Fruit fly (Drosophila melanogaster) whole organism, embryonic: ENCODE results near the gene Son.

Experiments used
- C15 ChIP-seq: fragments of 200-800 bp; sonication (Bioruptor generic); IDR thresholded peaks from 3 replicates; pipeline ENCODE4 v1.3.6; 2022; ENCODE audit warnings: missing biosample characterization, missing genetic modification characterization
- CG11093 ChIP-seq: fragments of 200-800 bp; sonication (Bioruptor generic); IDR thresholded peaks from 3 replicates; pipeline ENCODE4 v1.3.6; 2022; ENCODE audit warnings: missing biosample characterization, missing genetic modification characterization
- CG12744 ChIP-seq: fragments of 200-800 bp; sonication (Bioruptor generic); optimal IDR thresholded peaks from 2 replicates; lab custom pipeline; 2016; ENCODE audit warnings: missing biosample characterization, missing genetic modification characterization
- CG13624 ChIP-seq: fragments of 200-800 bp; sonication (Bioruptor generic); optimal IDR thresholded peaks from 2 replicates; lab custom pipeline; 2016; ENCODE audit warnings: missing biosample characterization, missing genetic modification characterization
- CG14014 ChIP-seq: fragments of 200-800 bp; sonication (Bioruptor generic); IDR thresholded peaks from 2 replicates; pipeline ENCODE4 v1.3.6; 2022; ENCODE audit warnings: missing biosample characterization, missing genetic modification characterization
- CG14860 ChIP-seq: fragments of 200-800 bp; sonication (Bioruptor generic); IDR thresholded peaks from 3 replicates; pipeline ENCODE4 v1.3.6; 2022; ENCODE audit warnings: missing biosample characterization, missing genetic modification characterization; ENCODE audit not compliant: partially characterized antibody
- CG1529 ChIP-seq: fragments of 200-800 bp; sonication (Bioruptor generic); optimal IDR thresholded peaks from 3 replicates; lab custom pipeline; 2018; ENCODE audit warnings: missing biosample characterization, missing genetic modification characterization
- CG17385 ChIP-seq: fragments of 200-800 bp; sonication (Bioruptor generic); optimal IDR thresholded peaks from 3 replicates; lab custom pipeline; 2018; ENCODE audit warnings: missing biosample characterization, mild to moderate bottlenecking, missing genetic modification characterization
- CG34224 ChIP-seq: fragments of 200-800 bp; sonication (Bioruptor generic); IDR thresholded peaks from 3 replicates; pipeline ENCODE4 v1.3.6; 2022; ENCODE audit warnings: missing biosample characterization, missing genetic modification characterization; ENCODE audit not compliant: partially characterized antibody
- CG43689 ChIP-seq: fragments of 200-800 bp; sonication (Bioruptor generic); IDR thresholded peaks from 2 replicates; pipeline ENCODE4 v1.3.6; 2022; ENCODE audit warnings: missing biosample characterization, missing genetic modification characterization
- CG4854 ChIP-seq: fragments of 200-800 bp; sonication (Bioruptor generic); optimal IDR thresholded peaks from 2 replicates; lab custom pipeline; 2016; ENCODE audit warnings: missing biosample characterization, missing genetic modification characterization, inconsistent platforms
- CG6854 ChIP-seq: fragments of 200-800 bp; sonication (Bioruptor generic); optimal IDR thresholded peaks from 3 replicates; lab custom pipeline; 2017; ENCODE audit warnings: missing biosample characterization, mild to moderate bottlenecking, missing genetic modification characterization
- CG8281 ChIP-seq: fragments of 200-800 bp; sonication (Bioruptor generic); optimal IDR thresholded peaks from 2 replicates; lab custom pipeline; 2018; ENCODE audit warnings: missing biosample characterization, mild to moderate bottlenecking, missing genetic modification characterization, moderate library complexity
- D ChIP-seq, 2 experiments: fragments of 200-800 bp in 1 of 2; fragments of >200 bp in 1 of 2; sonication (Bioruptor generic) in 1 of 2; optimal IDR thresholded peaks; 2 replicates in 1 of 2; 3 replicates in 1 of 2; lab custom pipeline; 2017; ENCODE audit warnings: mild to moderate bottlenecking in 1 of 2, missing biosample characterization in 1 of 2, missing genetic modification characterization in 1 of 2, missing genetic modification reagents in 1 of 2
- Dp ChIP-seq: fragments of 200-800 bp; sonication (Bioruptor generic); optimal IDR thresholded peaks from 2 replicates; lab custom pipeline; 2018; ENCODE audit warnings: missing biosample characterization, mild to moderate bottlenecking, missing genetic modification characterization, moderate library complexity
- E2f1 ChIP-seq: fragments of 200-800 bp; sonication (Bioruptor generic); IDR thresholded peaks from 2 replicates; pipeline ENCODE4 v1.3.6; 2022; ENCODE audit warnings: missing biosample characterization, missing genetic modification characterization
- Gug ChIP-seq: fragments of 200-800 bp; sonication (Bioruptor generic); IDR thresholded peaks from 4 replicates; pipeline ENCODE4 v1.3.6; 2022; ENCODE audit warnings: missing biosample characterization, missing genetic modification characterization
- HLHmδ ChIP-seq: fragments of 200-800 bp; sonication (Bioruptor generic); optimal IDR thresholded peaks from 2 replicates; lab custom pipeline; 2018; ENCODE audit warnings: missing biosample characterization, mild to moderate bottlenecking, missing genetic modification characterization, moderate library complexity
- Hey ChIP-seq: fragments of 200-800 bp; sonication (Bioruptor generic); optimal IDR thresholded peaks from 3 replicates; lab custom pipeline; 2018; ENCODE audit warnings: missing biosample characterization, mild to moderate bottlenecking, missing genetic modification characterization
- Hr39 ChIP-seq: fragments of >200 bp; optimal IDR thresholded peaks from 2 replicates; lab custom pipeline; 2017
- Hr51 ChIP-seq, 2 experiments: fragments of 200-800 bp; sonication (Bioruptor generic); optimal IDR thresholded peaks; 2 replicates in 1 of 2; 3 replicates in 1 of 2; lab custom pipeline; 2016 to 2018; ENCODE audit warnings: missing biosample characterization in 2 of 2, missing genetic modification characterization in 2 of 2, mild to moderate bottlenecking in 1 of 2, moderate library complexity in 1 of 2
- MBD-R2 ChIP-seq: fragments of 200-800 bp; sonication (Bioruptor generic); IDR thresholded peaks from 2 replicates; pipeline ENCODE4 v1.3.6; 2022; ENCODE audit warnings: missing biosample characterization, missing genetic modification characterization
- MTF-1 ChIP-seq: fragments of 200-800 bp; sonication (Bioruptor generic); optimal IDR thresholded peaks from 2 replicates; lab custom pipeline; 2018; ENCODE audit warnings: missing biosample characterization, mild to moderate bottlenecking, missing genetic modification characterization, borderline replicate concordance
- Mrtf ChIP-seq: fragments of 200-800 bp; sonication (Bioruptor generic); IDR thresholded peaks from 3 replicates; pipeline ENCODE4 v1.3.6; 2022; ENCODE audit warnings: missing biosample characterization, missing genetic modification characterization
- Spps ChIP-seq: fragments of 200-800 bp; sonication (Bioruptor generic); optimal IDR thresholded peaks from 2 replicates; lab custom pipeline; 2018; ENCODE audit warnings: missing biosample characterization, mild to moderate bottlenecking, missing genetic modification characterization
- bowl ChIP-seq: fragments of 200-800 bp; sonication (Bioruptor generic); IDR thresholded peaks from 2 replicates; pipeline ENCODE4 v1.3.6; 2022; ENCODE audit warnings: missing biosample characterization, missing genetic modification characterization
- btn ChIP-seq: fragments of 200-800 bp; sonication (Bioruptor generic); optimal IDR thresholded peaks from 2 replicates; lab custom pipeline; 2016; ENCODE audit warnings: missing biosample characterization, missing genetic modification characterization
- caup ChIP-seq: fragments of 200-800 bp; sonication (Bioruptor generic); optimal IDR thresholded peaks from 3 replicates; lab custom pipeline; 2017; ENCODE audit warnings: missing biosample characterization, mild to moderate bottlenecking, missing genetic modification characterization, moderate library complexity; ENCODE audit not compliant: severe bottlenecking
- chif ChIP-seq, 2 experiments: fragments of 200-800 bp; sonication (Bioruptor generic); optimal IDR thresholded peaks; 3 replicates each; lab custom pipeline; 2016; ENCODE audit warnings: missing biosample characterization in 2 of 2, missing genetic modification characterization in 2 of 2
- crp ChIP-seq, 2 experiments: fragments of 200-800 bp; sonication (Bioruptor generic); optimal IDR thresholded peaks; 2 replicates in 1 of 2; 3 replicates in 1 of 2; lab custom pipeline; 2017; ENCODE audit warnings: missing biosample characterization in 2 of 2, missing genetic modification characterization in 2 of 2, mild to moderate bottlenecking in 1 of 2, moderate library complexity in 1 of 2
- cwo ChIP-seq: fragments of 200-800 bp; sonication (Bioruptor generic); optimal IDR thresholded peaks from 3 replicates; lab custom pipeline; 2017; ENCODE audit warnings: missing biosample characterization, missing genetic modification characterization, mild to moderate bottlenecking, moderate library complexity, missing genetic modification reagents
- dmrt11E ChIP-seq: fragments of 200-800 bp; sonication (Bioruptor generic); optimal IDR thresholded peaks from 3 replicates; lab custom pipeline; 2018; ENCODE audit warnings: missing biosample characterization, mild to moderate bottlenecking, missing genetic modification characterization, moderate library complexity
- ems ChIP-seq: fragments of 200-800 bp; sonication (Bioruptor generic); optimal IDR thresholded peaks from 3 replicates; lab custom pipeline; 2016; ENCODE audit warnings: missing biosample characterization, missing genetic modification characterization
- en ChIP-seq: fragments of 200-800 bp; sonication (Bioruptor generic); optimal IDR thresholded peaks from 2 replicates; lab custom pipeline; 2016; ENCODE audit warnings: missing biosample characterization, missing genetic modification characterization
- eve ChIP-seq, 2 experiments: fragments of >200 bp; optimal IDR thresholded peaks; 2 replicates each; lab custom pipeline; 2017; ENCODE audit warnings: missing biosample characterization in 2 of 2, missing genetic modification characterization in 2 of 2
- fd64A ChIP-seq: fragments of 200-800 bp; sonication (Bioruptor generic); optimal IDR thresholded peaks from 3 replicates; lab custom pipeline; 2018; ENCODE audit warnings: missing biosample characterization, mild to moderate bottlenecking, missing genetic modification characterization
- jigr1 ChIP-seq: fragments of 200-800 bp; sonication (Bioruptor generic); IDR thresholded peaks from 3 replicates; pipeline ENCODE4 v1.3.6; 2022; ENCODE audit warnings: missing biosample characterization, missing genetic modification characterization
- kah ChIP-seq: fragments of 200-800 bp; sonication (Bioruptor generic); optimal IDR thresholded peaks from 2 replicates; lab custom pipeline; 2018; ENCODE audit warnings: missing biosample characterization, mild to moderate bottlenecking, missing genetic modification characterization
- kni ChIP-seq: fragments of 200-800 bp; sonication (Bioruptor generic); optimal IDR thresholded peaks from 3 replicates; lab custom pipeline; 2017; ENCODE audit warnings: mild to moderate bottlenecking, missing biosample characterization, missing genetic modification reagents, missing genetic modification characterization
- ro ChIP-seq: fragments of 200-800 bp; sonication (Bioruptor generic); IDR thresholded peaks from 2 replicates; pipeline ENCODE4 v1.3.6; 2022; ENCODE audit warnings: missing biosample characterization, missing genetic modification characterization
- run ChIP-seq: fragments of 200-800 bp; sonication (Bioruptor generic); optimal IDR thresholded peaks from 3 replicates; lab custom pipeline; 2018; ENCODE audit warnings: missing biosample characterization, mild to moderate bottlenecking, missing genetic modification characterization
- slou ChIP-seq: fragments of 200-800 bp; sonication (Bioruptor generic); optimal IDR thresholded peaks from 3 replicates; lab custom pipeline; 2016; ENCODE audit warnings: missing biosample characterization, missing genetic modification characterization
- sqz ChIP-seq: fragments of 200-800 bp; sonication (Bioruptor generic); optimal IDR thresholded peaks from 3 replicates; lab custom pipeline; 2018; ENCODE audit warnings: missing biosample characterization, mild to moderate bottlenecking, missing genetic modification characterization
- sr ChIP-seq: fragments of 200-800 bp; sonication (Bioruptor generic); IDR thresholded peaks from 3 replicates; pipeline ENCODE4 v1.3.6; 2022; ENCODE audit warnings: missing biosample characterization, missing genetic modification characterization
- stc ChIP-seq: fragments of 200-800 bp; sonication (Bioruptor generic); IDR thresholded peaks from 2 replicates; pipeline ENCODE4 v1.3.6; 2022; ENCODE audit warnings: missing biosample characterization, missing genetic modification characterization
- sug ChIP-seq: fragments of 200-800 bp; optimal IDR thresholded peaks from 2 replicates; lab custom pipeline; 2019; ENCODE audit warnings: missing biosample characterization, mild to moderate bottlenecking, missing genetic modification characterization, moderate library complexity
- tio ChIP-seq: fragments of 200-800 bp; sonication (Bioruptor generic); optimal IDR thresholded peaks from 2 replicates; lab custom pipeline; 2017; ENCODE audit warnings: missing biosample characterization, missing genetic modification characterization, inconsistent platforms
- twi ChIP-seq: fragments of 200-800 bp; optimal IDR thresholded peaks from 2 replicates; lab custom pipeline; 2019; ENCODE audit warnings: missing biosample characterization, mild to moderate bottlenecking, missing genetic modification characterization, moderate library complexity
- wor ChIP-seq: fragments of 200-800 bp; sonication (Bioruptor generic); IDR thresholded peaks from 2 replicates; pipeline ENCODE4 v1.3.6; 2022; ENCODE audit warnings: missing biosample characterization, missing genetic modification characterization
- yki ChIP-seq: fragments of >200 bp; optimal IDR thresholded peaks from 3 replicates; lab custom pipeline; 2018

The Son gene

dm6 chr3R:9618331-9618730, 40.5 kb downstream of the Son start (continued):
- TF ChIP-seq CG34224 (GFP tag; lab: Robert Waterston, UW) (no peak), ems (peak; percentile 58), CG1529 (GFP tag; lab: Kevin White, UChicago) (peak; percentile 62), chif (GFP tag; optimal IDR thresholded peaks at IDR 0.05; lab: Kevin White, UChicago) (peak; percentile 76 to 85), ro (peak; percentile 74), CG43689 (0 out of 2 replicates have a peak, but pooled peaks have one; percentile 21), yki (lab: Kevin White, UChicago) (no peak), sr (GFP tag; lab: Robert Waterston, UW) (no peak; the same call in 2 of the 3 replicates), sqz (GFP tag; lab: Kevin White, UChicago) (peak; percentile 21), jigr1 (peak; percentile 49; the same call in 1 of the 3 replicates), CG11093 (GFP tag; lab: Robert Waterston, UW) (peak; percentile 52; the same call in 1 of the 3 replicates), CG14860 (GFP tag; lab: Robert Waterston, UW) (no peak), bowl (GFP tag; lab: Robert Waterston, UW) (peak; percentile 65), sug (no peak), twi (tag; lab: Kevin White, UChicago) (peak; percentile 17), Hr39 (lab: Kevin White, UChicago) (no peak), CG13624 (GFP tag; lab: Kevin White, UChicago) (peak; percentile 58), fd64A (peak; percentile 60), slou (GFP tag; lab: Kevin White, UChicago) (peak; percentile 10), CG17385 (GFP tag; lab: Kevin White, UChicago) (peak; percentile 70), Spps (tag; lab: Kevin White, UChicago) (peak; percentile 18), CG6854 (no peak), CG8281 (tag; lab: Kevin White, UChicago) (peak; percentile 28), eve (GFP tag; optimal IDR thresholded peaks at IDR 0.05; lab: Kevin White, UChicago) (no peak), dmrt11E (tag; lab: Kevin White, UChicago) (peak; percentile 66), Hey (no peak), E2f1 (GFP tag; lab: Robert Waterston, UW) (peak; percentile 69), kah (GFP tag; lab: Kevin White, UChicago) (peak; percentile 51), MBD-R2 (GFP tag; lab: Robert Waterston, UW) (0 out of 2 replicates have a peak, but pooled peaks have one; percentile 21), wor (peak; percentile 73), run (tag; lab: Kevin White, UChicago) (peak; percentile 42), C15 (GFP tag; lab: Robert Waterston, UW) (peak; percentile 10; the same call in 1 of the 3 replicates), HLHmδ (GFP tag; lab: Kevin White, UChicago) (no peak), Mrtf (GFP tag; lab: Robert Waterston, UW) (peak; percentile 79), Dp (GFP tag; lab: Kevin White, UChicago) (no peak), crp (GFP tag; optimal IDR thresholded peaks at IDR 0.05; lab: Kevin White, UChicago) (peak in 1 of 2 experiments; percentile 1), btn (GFP tag; lab: Kevin White, UChicago) (peak; percentile 38), stc (GFP tag; lab: Robert Waterston, UW) (peak; percentile 77), caup (GFP tag; lab: Kevin White, UChicago) (peak; percentile 45), MTF-1 (GFP tag; lab: Kevin White, UChicago) (peak; percentile 26), Hr51 (GFP tag; optimal IDR thresholded peaks at IDR 0.05; lab: Kevin White, UChicago) (peak in 1 of 2 experiments; percentile 67), tio (GFP tag; lab: Kevin White, UChicago) (peak; percentile 42), en (peak; percentile 61), kni (GFP tag; lab: Kevin White, UChicago) (peak; percentile 30), CG14014 (GFP tag; lab: Robert Waterston, UW) (peak; percentile 77), CG12744 (no peak), D (optimal IDR thresholded peaks at IDR 0.05; lab: Kevin White, UChicago) (no peak), D (GFP tag; optimal IDR thresholded peaks at IDR 0.05; lab: Kevin White, UChicago) (peak; percentile 60), Gug (GFP tag; lab: Robert Waterston, UW) (peak; percentile 53; the same call in 2 of the 4 replicates), cwo (GFP tag; lab: Kevin White, UChicago) (peak; percentile 34), CG4854 (GFP tag; lab: Kevin White, UChicago) (no peak)
